Fruit fly (Drosophila melanogaster) whole organism, embryonic: ENCODE measurements around the gene CG32847.

Source experiments
- Abd-B ChIP-seq: fragments of 200-800 bp; sonication (Bioruptor generic); optimal IDR thresholded peaks from 2 replicates; lab custom pipeline; 2018; ENCODE audit warnings: missing biosample characterization, mild to moderate bottlenecking, missing genetic modification characterization, moderate library complexity
- Ada2b ChIP-seq: fragments of 200-800 bp; sonication (Bioruptor generic); IDR thresholded peaks from 2 replicates; pipeline ENCODE4 v1.3.6; 2022; ENCODE audit warnings: missing biosample characterization, missing genetic modification characterization
- Aef1 ChIP-seq: fragments of 200-800 bp; sonication (Bioruptor generic); IDR thresholded peaks from 3 replicates; pipeline ENCODE4 v1.3.6; 2022; ENCODE audit warnings: missing biosample characterization, missing genetic modification characterization
- Antp ChIP-seq: fragments of 200-800 bp; sonication (Bioruptor generic); optimal IDR thresholded peaks from 3 replicates; lab custom pipeline; 2016; ENCODE audit warnings: missing biosample characterization, missing genetic modification characterization
- Awh ChIP-seq: fragments of 200-800 bp; sonication (Bioruptor generic); IDR thresholded peaks from 2 replicates; pipeline ENCODE4, ENCODE4 v1.3.6; 2022; ENCODE audit warnings: missing biosample characterization, missing genetic modification characterization
- BEAF-32 ChIP-seq: fragments of 200-800 bp; sonication (Bioruptor generic); optimal IDR thresholded peaks from 3 replicates; lab custom pipeline; 2017; ENCODE audit warnings: missing biosample characterization, missing genetic modification characterization, mild to moderate bottlenecking, moderate library complexity, missing genetic modification reagents
- CG12744 ChIP-seq: fragments of 200-800 bp; sonication (Bioruptor generic); optimal IDR thresholded peaks from 2 replicates; lab custom pipeline; 2016; ENCODE audit warnings: missing biosample characterization, missing genetic modification characterization
- CG12769 ChIP-seq: fragments of 200-800 bp; sonication (Bioruptor generic); optimal IDR thresholded peaks from 2 replicates; lab custom pipeline; 2019; ENCODE audit warnings: missing biosample characterization, mild to moderate bottlenecking, missing genetic modification characterization, moderate library complexity
- CG16779 ChIP-seq: fragments of 200-800 bp; sonication (Bioruptor generic); IDR thresholded peaks from 2 replicates; pipeline ENCODE4 v1.3.6; 2022; ENCODE audit warnings: missing biosample characterization, missing genetic modification characterization
- CG16815 ChIP-seq: fragments of 200-800 bp; sonication (Bioruptor generic); optimal IDR thresholded peaks from 3 replicates; lab custom pipeline; 2017; ENCODE audit warnings: missing biosample characterization, mild to moderate bottlenecking, missing genetic modification characterization
- CG17829 ChIP-seq: fragments of 200-800 bp; optimal IDR thresholded peaks from 2 replicates; lab custom pipeline; 2019; ENCODE audit warnings: missing biosample characterization, mild to moderate bottlenecking, missing genetic modification characterization, moderate library complexity
- CG18599 ChIP-seq: fragments of 200-800 bp; sonication (Bioruptor generic); optimal IDR thresholded peaks from 3 replicates; lab custom pipeline; 2017; ENCODE audit warnings: missing biosample characterization, missing genetic modification characterization, mild to moderate bottlenecking, moderate library complexity, missing genetic modification reagents
- CG31388 ChIP-seq: fragments of 200-800 bp; sonication (Bioruptor generic); optimal IDR thresholded peaks from 2 replicates; lab custom pipeline; 2016; ENCODE audit warnings: missing biosample characterization, missing genetic modification characterization
- CG31441 ChIP-seq: fragments of 200-800 bp; sonication (Bioruptor generic); IDR thresholded peaks from 2 replicates; pipeline ENCODE4 v1.3.6; 2022; ENCODE audit warnings: missing biosample characterization, missing genetic modification characterization
- CG4404 ChIP-seq: fragments of 200-800 bp; sonication (Bioruptor generic); IDR thresholded peaks from 2 replicates; pipeline ENCODE4 v1.3.6; 2022; ENCODE audit warnings: missing biosample characterization, missing genetic modification characterization
- CG4617 ChIP-seq: fragments of 200-800 bp; sonication (Bioruptor generic); optimal IDR thresholded peaks from 3 replicates; lab custom pipeline; 2016; ENCODE audit warnings: missing biosample characterization, missing genetic modification characterization, borderline replicate concordance
- CG6175 ChIP-seq: fragments of 200-800 bp; sonication (Bioruptor generic); IDR thresholded peaks from 3 replicates; pipeline ENCODE4 v1.3.6; 2022; ENCODE audit warnings: missing biosample characterization, missing genetic modification characterization
- CG6813 ChIP-seq: fragments of 200-800 bp; sonication (Bioruptor generic); optimal IDR thresholded peaks from 2 replicates; lab custom pipeline; 2017; ENCODE audit warnings: missing biosample characterization, missing genetic modification characterization, mild to moderate bottlenecking, moderate library complexity, missing genetic modification reagents
- CG6854 ChIP-seq: fragments of 200-800 bp; sonication (Bioruptor generic); optimal IDR thresholded peaks from 3 replicates; lab custom pipeline; 2017; ENCODE audit warnings: missing biosample characterization, mild to moderate bottlenecking, missing genetic modification characterization
- CG7372 ChIP-seq: fragments of 200-800 bp; sonication (Bioruptor generic); IDR thresholded peaks from 2 replicates; pipeline ENCODE4 v1.3.6; 2022; ENCODE audit warnings: missing biosample characterization, missing genetic modification characterization
- CG7963 ChIP-seq: fragments of 200-800 bp; sonication (Bioruptor generic); IDR thresholded peaks from 3 replicates; pipeline ENCODE4 v1.3.6; 2022; ENCODE audit warnings: missing biosample characterization, missing genetic modification characterization; ENCODE audit not compliant: partially characterized antibody
- CG9437 ChIP-seq: fragments of 200-800 bp; sonication (Bioruptor generic); optimal IDR thresholded peaks from 2 replicates; lab custom pipeline; 2018; ENCODE audit warnings: missing biosample characterization, mild to moderate bottlenecking, missing genetic modification characterization
- D ChIP-seq, 2 experiments: fragments of 200-800 bp in 1 of 2; fragments of >200 bp in 1 of 2; sonication (Bioruptor generic) in 1 of 2; optimal IDR thresholded peaks; 2 replicates in 1 of 2; 3 replicates in 1 of 2; lab custom pipeline; 2017; ENCODE audit warnings: mild to moderate bottlenecking in 1 of 2, missing biosample characterization in 1 of 2, missing genetic modification characterization in 1 of 2, missing genetic modification reagents in 1 of 2
- D19A ChIP-seq: fragments of 200-800 bp; optimal IDR thresholded peaks from 3 replicates; lab custom pipeline; 2019; ENCODE audit warnings: missing biosample characterization, mild to moderate bottlenecking, missing genetic modification characterization, moderate library complexity
- Dp ChIP-seq: fragments of 200-800 bp; sonication (Bioruptor generic); optimal IDR thresholded peaks from 2 replicates; lab custom pipeline; 2018; ENCODE audit warnings: missing biosample characterization, mild to moderate bottlenecking, missing genetic modification characterization, moderate library complexity
- Elba2 ChIP-seq: fragments of 200-800 bp; sonication (Bioruptor generic); optimal IDR thresholded peaks from 3 replicates; lab custom pipeline; 2016; ENCODE audit warnings: missing biosample characterization, missing genetic modification characterization
- Fer2 ChIP-seq: fragments of 200-800 bp; sonication (Bioruptor generic); optimal IDR thresholded peaks from 2 replicates; lab custom pipeline; 2018; ENCODE audit warnings: missing biosample characterization, mild to moderate bottlenecking, missing genetic modification characterization, moderate library complexity
- HLH4C ChIP-seq: fragments of 200-800 bp; sonication (Bioruptor generic); IDR thresholded peaks from 3 replicates; pipeline ENCODE4 v1.3.6; 2022; ENCODE audit warnings: missing biosample characterization, missing genetic modification characterization; ENCODE audit not compliant: partially characterized antibody
- MBD-R2 ChIP-seq: fragments of 200-800 bp; sonication (Bioruptor generic); IDR thresholded peaks from 2 replicates; pipeline ENCODE4 v1.3.6; 2022; ENCODE audit warnings: missing biosample characterization, missing genetic modification characterization
- Opbp ChIP-seq: fragments of 200-800 bp; sonication (Bioruptor generic); IDR thresholded peaks from 3 replicates; pipeline ENCODE4 v1.3.6; 2022; ENCODE audit warnings: missing biosample characterization, missing genetic modification characterization; ENCODE audit not compliant: partially characterized antibody
- PHDP ChIP-seq: fragments of 200-800 bp; sonication (Bioruptor generic); optimal IDR thresholded peaks from 3 replicates; lab custom pipeline; 2018; ENCODE audit warnings: missing biosample characterization, mild to moderate bottlenecking, missing genetic modification characterization, moderate library complexity
- Poxn ChIP-seq: fragments of 200-800 bp; sonication (Bioruptor generic); IDR thresholded peaks from 2 replicates; pipeline ENCODE4 v1.3.6; 2022; ENCODE audit warnings: missing biosample characterization, missing genetic modification characterization
- Rx ChIP-seq: fragments of 200-800 bp; sonication (Bioruptor generic); IDR thresholded peaks from 2 replicates; pipeline ENCODE4 v1.3.6; 2022; ENCODE audit warnings: missing biosample characterization, missing genetic modification characterization
- Sox100B ChIP-seq: fragments of 200-800 bp; sonication (Bioruptor generic); optimal IDR thresholded peaks from 3 replicates; lab custom pipeline; 2018; ENCODE audit warnings: missing biosample characterization, mild to moderate bottlenecking, missing genetic modification characterization
- Sry-β ChIP-seq: fragments of 200-800 bp; sonication (Bioruptor generic); optimal IDR thresholded peaks from 2 replicates; lab custom pipeline; 2018; ENCODE audit warnings: missing biosample characterization, mild to moderate bottlenecking, missing genetic modification characterization, moderate library complexity
- abd-A ChIP-seq: fragments of 200-800 bp; sonication (Bioruptor generic); optimal IDR thresholded peaks from 3 replicates; lab custom pipeline; 2019; ENCODE audit warnings: missing biosample characterization, mild to moderate bottlenecking, missing genetic modification characterization, moderate library complexity
- bbx ChIP-seq: fragments of 200-800 bp; sonication (Bioruptor generic); IDR thresholded peaks from 2 replicates; pipeline ENCODE4 v1.3.6; 2022; ENCODE audit warnings: missing biosample characterization, missing genetic modification characterization; ENCODE audit not compliant: partially characterized antibody
- br ChIP-seq: fragments of >200 bp; optimal IDR thresholded peaks from 2 replicates; lab custom pipeline; 2017
- cg ChIP-seq: fragments of 200-800 bp; sonication (Bioruptor generic); optimal IDR thresholded peaks from 3 replicates; lab custom pipeline; 2019; ENCODE audit warnings: missing biosample characterization, mild to moderate bottlenecking, missing genetic modification characterization, moderate library complexity
- crol ChIP-seq: fragments of 200-800 bp; sonication (Bioruptor generic); IDR thresholded peaks from 2 replicates; pipeline ENCODE4 v1.3.6; 2022; ENCODE audit warnings: missing biosample characterization, missing genetic modification characterization
- gsb-n ChIP-seq: fragments of 200-800 bp; sonication (Bioruptor generic); optimal IDR thresholded peaks from 3 replicates; lab custom pipeline; 2018; ENCODE audit warnings: missing biosample characterization, mild to moderate bottlenecking, missing genetic modification characterization
- insv ChIP-seq, 2 experiments: fragments of 200-800 bp; sonication (Bioruptor generic); optimal IDR thresholded peaks; 3 replicates each; lab custom pipeline; 2016 to 2018; ENCODE audit warnings: missing biosample characterization in 2 of 2, missing genetic modification characterization in 2 of 2
- nom ChIP-seq: fragments of 200-800 bp; sonication (Bioruptor generic); optimal IDR thresholded peaks from 2 replicates; lab custom pipeline; 2017; ENCODE audit warnings: missing biosample characterization, missing genetic modification characterization, mild to moderate bottlenecking, moderate library complexity, missing genetic modification reagents
- pita ChIP-seq: fragments of 200-800 bp; sonication (Bioruptor generic); optimal IDR thresholded peaks from 2 replicates; lab custom pipeline; 2017; ENCODE audit warnings: missing biosample characterization, mild to moderate bottlenecking, missing genetic modification characterization
- rib ChIP-seq: fragments of 200-800 bp; sonication (Bioruptor generic); IDR thresholded peaks from 2 replicates; pipeline ENCODE4 v1.3.6; 2022; ENCODE audit warnings: missing biosample characterization, missing genetic modification characterization
- tx ChIP-seq: fragments of 200-800 bp; sonication (Bioruptor generic); optimal IDR thresholded peaks from 2 replicates; lab custom pipeline; 2016; ENCODE audit warnings: missing biosample characterization, missing genetic modification characterization
- yki ChIP-seq: fragments of >200 bp; optimal IDR thresholded peaks from 3 replicates; lab custom pipeline; 2018
- z ChIP-seq: fragments of 200-800 bp; sonication (Bioruptor generic); IDR thresholded peaks from 3 replicates; pipeline ENCODE4 v1.3.6; 2022; ENCODE audit warnings: missing biosample characterization, missing genetic modification characterization
- zfh1 ChIP-seq: fragments of 200-800 bp; sonication (Bioruptor generic); IDR thresholded peaks from 3 replicates; pipeline ENCODE4 v1.3.6; 2022; ENCODE audit warnings: missing biosample characterization, missing genetic modification characterization

Gene CG32847

dm6 chr3L:15103988-15104848, 17.2 kb upstream of the CG32847 start (continued):
- TF ChIP-seq gsb-n (tag; lab: Kevin White, UChicago) (no peak), Opbp (peak; percentile 34; the same call in 1 of the 3 replicates), Abd-B (GFP tag; lab: Kevin White, UChicago) (peak; percentile 55), Antp (GFP tag; lab: Kevin White, UChicago) (no peak), D19A (tag; lab: Kevin White, UChicago) (no peak), CG16815 (GFP tag; lab: Kevin White, UChicago) (no peak), Elba2 (GFP tag; lab: Kevin White, UChicago) (no peak), Rx (GFP tag; lab: Robert Waterston, UW) (0 out of 2 replicates have a peak, but pooled peaks have one; percentile 3), CG18599 (GFP tag; lab: Kevin White, UChicago) (no peak), PHDP (tag; lab: Kevin White, UChicago) (no peak), insv (GFP tag; optimal IDR thresholded peaks at IDR 0.05; lab: Kevin White, UChicago) (no peak), nom (GFP tag; lab: Kevin White, UChicago) (peak; percentile 7), CG7963 (GFP tag; lab: Robert Waterston, UW) (no peak), Fer2 (no peak), CG12744 (GFP tag; lab: Kevin White, UChicago) (no peak), cg (GFP tag; lab: Kevin White, UChicago) (peak; percentile 92), yki (lab: Kevin White, UChicago) (peak; percentile 26), CG6813 (GFP tag; lab: Kevin White, UChicago) (peak; percentile 30), CG4617 (no peak), CG6854 (GFP tag; lab: Kevin White, UChicago) (peak; percentile 75), rib (GFP tag; lab: Robert Waterston, UW) (no peak), Aef1 (GFP tag; lab: Robert Waterston, UW) (no peak), CG31388 (GFP tag; lab: Kevin White, UChicago) (no peak), MBD-R2 (0 out of 2 replicates have a peak, but pooled peaks have one; percentile 18), CG12769 (tag; lab: Kevin White, UChicago) (no peak), Sox100B (GFP tag; lab: Kevin White, UChicago) (no peak), Awh (GFP tag; lab: Robert Waterston, UW) (no peak), Sry-β (GFP tag; lab: Kevin White, UChicago) (no peak), CG17829 (tag; lab: Kevin White, UChicago) (no peak), CG6175 (GFP tag; lab: Robert Waterston, UW) (no peak), CG9437 (GFP tag; lab: Kevin White, UChicago) (no peak), Poxn (GFP tag; lab: Robert Waterston, UW) (no peak), br (no peak), z (GFP tag; lab: Robert Waterston, UW) (peak; percentile 41; the same call in 1 of the 3 replicates), CG7372 (no peak), BEAF-32 (no peak), crol (GFP tag; lab: Robert Waterston, UW) (peak; percentile 99), zfh1 (GFP tag; lab: Robert Waterston, UW) (no peak), D (optimal IDR thresholded peaks at IDR 0.05; lab: Kevin White, UChicago) (no peak), D (GFP tag; optimal IDR thresholded peaks at IDR 0.05; lab: Kevin White, UChicago) (no peak), abd-A (tag; lab: Kevin White, UChicago) (peak; percentile 88), HLH4C (GFP tag; lab: Robert Waterston, UW) (no peak), CG16779 (GFP tag; lab: Robert Waterston, UW) (no peak), tx (no peak), CG4404 (GFP tag; lab: Robert Waterston, UW) (no peak), Ada2b (no peak), CG31441 (GFP tag; lab: Robert Waterston, UW) (no peak), pita (GFP tag; lab: Kevin White, UChicago) (no peak), bbx (GFP tag; lab: Robert Waterston, UW) (peak; percentile 13; the same call in 1 of the 2 replicates), Dp (no peak)
